Worm (Caenorhabditis elegans) whole organism, young adult: ENCODE results near the gene C12D5.9.

Source experiments
- B0336.3 ChIP-seq: fragments of 200-800 bp; sonication (Bioruptor generic); IDR thresholded peaks from 2 replicates; pipeline ENCODE4 v1.3.6; 2022; ENCODE audit warnings: missing genetic modification characterization, missing compliant biosample characterization
- F22D6.2 ChIP-seq: sonication (generic microtip); optimal IDR thresholded peaks from 2 replicates; lab custom pipeline; 2016; ENCODE audit warnings: mild to moderate bottlenecking, missing genetic modification characterization, missing compliant biosample characterization
- F33H1.4 ChIP-seq: fragments of 200-800 bp; sonication (Bioruptor generic); IDR thresholded peaks from 2 replicates; pipeline ENCODE4 v1.3.6; 2022; ENCODE audit warnings: missing genetic modification reagents, missing genetic modification characterization, missing compliant biosample characterization
- F49E8.2 ChIP-seq: sonication (generic microtip); optimal IDR thresholded peaks from 3 replicates; lab custom pipeline; 2017; ENCODE audit warnings: missing genetic modification characterization, mild to moderate bottlenecking, missing compliant biosample characterization, antibody characterized with exemption, moderate library complexity; ENCODE audit not compliant: insufficient read depth
- F52B5.7 ChIP-seq: sonication (generic microtip); optimal IDR thresholded peaks from 2 replicates; lab custom pipeline; 2016; ENCODE audit warnings: mild to moderate bottlenecking, missing genetic modification characterization, missing compliant biosample characterization
- F57C9.4 ChIP-seq: sonication (generic microtip); optimal IDR thresholded peaks from 2 replicates; lab custom pipeline; 2017; ENCODE audit warnings: mild to moderate bottlenecking, missing genetic modification characterization, missing compliant biosample characterization
- K12H6.12 ChIP-seq: fragments of 200-800 bp; sonication (Bioruptor generic); optimal IDR thresholded peaks from 2 replicates; lab custom pipeline; 2018; ENCODE audit warnings: mild to moderate bottlenecking, missing genetic modification characterization, missing compliant biosample characterization
- ama-1 ChIP-seq, 3 experiments: fragments of 150-350 bp in 1 of 3; sonication (generic microtip) in 2 of 3; optimal IDR thresholded peaks; 2 replicates each; lab custom pipeline; 2014 to 2018; ENCODE audit warnings: missing biosample characterization in 2 of 3, missing genetic modification characterization in 2 of 3, missing genetic modification reagents in 2 of 3
- aptf-3 ChIP-seq: fragments of 200-800 bp; sonication (Bioruptor generic); IDR thresholded peaks from 2 replicates; pipeline ENCODE4 v1.3.6; 2022; ENCODE audit warnings: missing genetic modification characterization, missing compliant biosample characterization
- athp-1 ChIP-seq: sonication (generic microtip); optimal IDR thresholded peaks from 2 replicates; lab custom pipeline; 2017; ENCODE audit warnings: mild to moderate bottlenecking, missing genetic modification characterization, missing compliant biosample characterization
- ccch-3 ChIP-seq: fragments of 200-800 bp; sonication (Bioruptor generic); optimal IDR thresholded peaks from 2 replicates; lab custom pipeline; 2018; ENCODE audit warnings: mild to moderate bottlenecking, missing genetic modification characterization, missing compliant biosample characterization
- cebp-1 ChIP-seq, 2 experiments: fragments of 200-800 bp in 1 of 2; sonication (Bioruptor generic) in 1 of 2; sonication (generic microtip) in 1 of 2; IDR thresholded peaks in 1 of 2; optimal IDR thresholded peaks in 1 of 2; 2 replicates each; pipeline versions ENCODE4 v1.3.6 to Lab custom; 2017 to 2022; ENCODE audit warnings: missing compliant biosample characterization in 2 of 2, missing genetic modification characterization in 2 of 2, mild to moderate bottlenecking in 1 of 2, missing genetic modification reagents in 1 of 2, moderate library complexity in 1 of 2
- cebp-2 ChIP-seq: fragments of 200-800 bp; sonication (Bioruptor generic); IDR thresholded peaks from 2 replicates; pipeline ENCODE4 v1.3.6; 2022; ENCODE audit warnings: missing genetic modification characterization, missing compliant biosample characterization
- ceh-27 ChIP-seq: fragments of 200-800 bp; sonication (Bioruptor generic); optimal IDR thresholded peaks from 2 replicates; lab custom pipeline; 2018; ENCODE audit warnings: mild to moderate bottlenecking, missing genetic modification characterization, moderate library complexity, missing compliant biosample characterization
- dpl-1 ChIP-seq: fragments of 150-350 bp; optimal IDR thresholded peaks from 2 replicates; lab custom pipeline; 2014; ENCODE audit warnings: missing biosample characterization, missing genetic modification reagents, missing genetic modification characterization
- efl-1 ChIP-seq: fragments of 150-350 bp; optimal IDR thresholded peaks from 2 replicates; lab custom pipeline; 2014; ENCODE audit warnings: missing biosample characterization, missing genetic modification reagents, missing genetic modification characterization
- ekl-4 ChIP-seq: fragments of 200-800 bp; sonication (Bioruptor generic); IDR thresholded peaks from 2 replicates; pipeline ENCODE4 v1.3.6; 2022; ENCODE audit warnings: missing genetic modification reagents, missing genetic modification characterization, missing compliant biosample characterization
- hmg-1.2 ChIP-seq: fragments of 200-800 bp; sonication (Bioruptor generic); IDR thresholded peaks from 2 replicates; pipeline ENCODE4 v1.3.6; 2022; ENCODE audit warnings: missing genetic modification reagents, missing genetic modification characterization, missing compliant biosample characterization
- hmg-20 ChIP-seq: fragments of 200-800 bp; sonication (Bioruptor generic); IDR thresholded peaks from 2 replicates; pipeline ENCODE4 v1.3.6; 2022; ENCODE audit warnings: missing genetic modification reagents, missing genetic modification characterization, missing compliant biosample characterization
- hrde-1 ChIP-seq: sonication (generic microtip); optimal IDR thresholded peaks from 2 replicates; lab custom pipeline; 2016; ENCODE audit warnings: missing genetic modification characterization, mild to moderate bottlenecking, missing compliant biosample characterization, moderate library complexity, missing genotype, missing genetic modification reagents, borderline replicate concordance
- hsf-1 ChIP-seq: fragments of 200-800 bp; sonication (Bioruptor generic); IDR thresholded peaks from 2 replicates; pipeline ENCODE4 v1.3.6; 2022; ENCODE audit warnings: missing genetic modification reagents, missing genetic modification characterization, missing compliant biosample characterization
- lag-1 ChIP-seq: fragments of 200-800 bp; sonication (Bioruptor generic); IDR thresholded peaks from 2 replicates; pipeline ENCODE4 v1.3.6; 2022; ENCODE audit warnings: missing genetic modification reagents, missing genetic modification characterization, missing compliant biosample characterization
- lin-35 ChIP-seq, 3 experiments: fragments of 150-350 bp in 2 of 3; sonication (generic microtip) in 1 of 3; optimal IDR thresholded peaks; 2 replicates each; lab custom pipeline; 2014 to 2018; ENCODE audit warnings: missing biosample characterization in 3 of 3, missing genetic modification characterization in 3 of 3, missing genetic modification reagents in 3 of 3
- lin-54 ChIP-seq: fragments of 200-800 bp; sonication (Bioruptor generic); optimal IDR thresholded peaks from 2 replicates; lab custom pipeline; 2018; ENCODE audit warnings: mild to moderate bottlenecking, missing genetic modification characterization, missing compliant biosample characterization
- lir-1 ChIP-seq: fragments of 200-800 bp; sonication (Bioruptor generic); conservative IDR thresholded peaks from 2 replicates; pipeline ENCODE4 v1.3.6; 2022; ENCODE audit warnings: missing genetic modification reagents, missing genetic modification characterization, missing compliant biosample characterization
- madf-6 ChIP-seq: fragments of 200-800 bp; sonication (Bioruptor generic); IDR thresholded peaks from 2 replicates; pipeline ENCODE4 v1.3.6; 2022; ENCODE audit warnings: missing genetic modification reagents, missing genetic modification characterization, missing compliant biosample characterization
- mcd-1 ChIP-seq: fragments of 200-800 bp; sonication (Bioruptor generic); IDR thresholded peaks from 2 replicates; pipeline ENCODE4 v1.3.6; 2022; ENCODE audit warnings: missing genetic modification reagents, missing genetic modification characterization, missing compliant biosample characterization
- mxl-1 ChIP-seq: sonication (generic microtip); optimal IDR thresholded peaks from 2 replicates; lab custom pipeline; 2016; ENCODE audit warnings: missing genetic modification characterization, missing compliant biosample characterization
- nfya-1 ChIP-seq: sonication (generic microtip); optimal IDR thresholded peaks from 2 replicates; lab custom pipeline; 2017; ENCODE audit warnings: antibody characterized with exemption, missing compliant biosample characterization, missing genetic modification characterization, borderline replicate concordance; ENCODE audit not compliant: insufficient read depth
- nfyb-1 ChIP-seq: fragments of 200-800 bp; sonication (Bioruptor generic); IDR thresholded peaks from 2 replicates; pipeline ENCODE4 v1.3.6; 2022; ENCODE audit warnings: missing genetic modification reagents, missing genetic modification characterization, missing compliant biosample characterization
- pbrm-1 ChIP-seq: fragments of 200-800 bp; sonication (Bioruptor generic); IDR thresholded peaks from 2 replicates; pipeline ENCODE4 v1.3.6; 2022; ENCODE audit warnings: missing genetic modification reagents, missing genetic modification characterization, missing compliant biosample characterization
- rcor-1 ChIP-seq: fragments of 200-800 bp; sonication (Bioruptor generic); IDR thresholded peaks from 2 replicates; pipeline ENCODE4 v1.3.6; 2022; ENCODE audit warnings: missing genetic modification reagents, missing genetic modification characterization, missing compliant biosample characterization
- repo-1 ChIP-seq: sonication (generic microtip); optimal IDR thresholded peaks from 2 replicates; lab custom pipeline; 2017; ENCODE audit warnings: mild to moderate bottlenecking, missing genetic modification characterization, missing compliant biosample characterization
- unc-62 ChIP-seq: fragments of 150-350 bp; optimal IDR thresholded peaks from 2 replicates; lab custom pipeline; 2014; ENCODE audit warnings: missing biosample characterization, missing genetic modification reagents, missing genetic modification characterization
- zfh-2 ChIP-seq: fragments of 200-800 bp; sonication (Bioruptor generic); conservative IDR thresholded peaks from 2 replicates; pipeline ENCODE4 v1.3.6; 2022; ENCODE audit warnings: missing genetic modification reagents, missing genetic modification characterization, missing compliant biosample characterization
- ztf-18 ChIP-seq: sonication (generic microtip); optimal IDR thresholded peaks from 2 replicates; lab custom pipeline; 2016; ENCODE audit warnings: missing genotype, mild to moderate bottlenecking, missing genetic modification characterization, missing compliant biosample characterization
- ztf-26 ChIP-seq: sonication (generic microtip); optimal IDR thresholded peaks from 2 replicates; lab custom pipeline; 2017; ENCODE audit warnings: missing genetic modification characterization, missing compliant biosample characterization
- ztf-3 ChIP-seq: fragments of 200-800 bp; sonication (Bioruptor generic); optimal IDR thresholded peaks from 2 replicates; lab custom pipeline; 2018; ENCODE audit warnings: mild to moderate bottlenecking, missing genetic modification characterization, missing compliant biosample characterization

The C12D5.9 gene

DNA sequence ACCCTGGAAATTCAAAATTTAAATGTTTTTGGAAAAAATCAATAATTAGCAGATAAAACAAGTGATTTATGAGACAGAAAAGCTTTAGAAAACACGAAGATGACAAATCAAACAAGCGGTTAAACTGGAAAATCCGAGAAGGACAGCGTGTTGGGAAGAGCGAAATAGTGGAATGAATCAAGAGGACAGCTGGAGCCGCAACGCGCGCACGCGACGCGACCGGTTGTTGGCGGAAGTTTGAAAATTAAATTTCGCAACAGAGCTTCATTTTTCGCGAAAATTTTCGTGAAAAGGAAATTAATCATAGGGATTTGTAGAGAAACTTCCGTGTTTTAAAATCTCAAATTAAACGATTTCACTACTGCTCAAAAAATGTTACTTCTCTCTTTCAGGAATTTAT is 45.1 kb upstream of the C12D5.9 start, which contains the start of gene clic-1 (continued):
- TF ChIP-seq efl-1 (GFP tag; lab: Kevin White, UChicago) = peak; percentile 82
- peak; percentile 24 for TF ChIP-seq ceh-27 (GFP tag; lab: Kevin White, UChicago)
- peak; percentile 62 for TF ChIP-seq dpl-1 (GFP tag; lab: Kevin White, UChicago)
- TF ChIP-seq F49E8.2 (tag; lab: Kevin White, UChicago) = no peak
- TF ChIP-seq repo-1 (tag; lab: Kevin White, UChicago) = no peak
- no peak for TF ChIP-seq ztf-3 (GFP tag; lab: Kevin White, UChicago)
- TF ChIP-seq hmg-1.2 (GFP tag; lab: Robert Waterston, UW) = peak; percentile 14; the same call in 1 of the 2 replicates
- TF ChIP-seq lin-35 (GFP tag; optimal IDR thresholded peaks at IDR 0.05; lab: Kevin White, UChicago) = peak in 1 of 3 experiments; percentile 86
- no peak for TF ChIP-seq F57C9.4
- TF ChIP-seq F33H1.4 (GFP tag; lab: Robert Waterston, UW) = peak; percentile 14; the same call in 1 of the 2 replicates
- TF ChIP-seq lin-54 (GFP tag; lab: Kevin White, UChicago) = peak; percentile 91
- no peak for TF ChIP-seq F22D6.2
- TF ChIP-seq hmg-20 (GFP tag; lab: Robert Waterston, UW) = no peak
- peak; percentile 69 for TF ChIP-seq cebp-1 (GFP tag; IDR thresholded peaks at IDR 0.05; lab: Robert Waterston, UW)
- TF ChIP-seq cebp-1 (tag; optimal IDR thresholded peaks at IDR 0.05; lab: Kevin White, UChicago) = peak; percentile 94
- TF ChIP-seq ztf-18 (tag; lab: Kevin White, UChicago) = no peak
- no peak for TF ChIP-seq ztf-26 (tag; lab: Kevin White, UChicago)

DNA sequence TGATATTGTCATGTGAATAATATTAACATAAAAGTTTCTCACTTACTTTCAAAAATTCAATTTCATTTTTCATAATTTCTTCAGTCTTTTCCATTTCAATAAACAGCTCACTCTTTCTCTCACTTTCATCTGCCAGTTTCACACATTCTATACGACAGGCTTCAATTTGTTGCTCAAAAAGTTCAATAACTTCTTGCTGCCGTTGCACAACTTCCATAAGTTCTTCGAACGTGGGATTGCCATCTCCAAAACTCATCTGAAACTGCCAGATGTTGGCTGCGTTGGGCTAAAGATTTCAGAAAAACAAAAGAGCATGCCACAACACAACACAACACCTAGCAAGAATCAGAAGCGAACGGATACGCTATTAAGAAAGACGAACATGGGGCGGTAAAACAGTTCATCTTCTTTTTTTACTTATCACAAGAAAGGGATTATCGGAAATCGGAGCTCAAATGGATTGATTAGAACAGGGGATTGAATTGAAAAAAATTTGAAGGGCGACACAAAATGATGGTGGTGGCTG is 43.5 kb upstream of the C12D5.9 start:
- TF ChIP-seq lag-1 (GFP tag; lab: Robert Waterston, UW) = no peak
- 0 out of 2 replicates have a peak, but pooled peaks have one; percentile 12 for TF ChIP-seq mcd-1 (GFP tag; lab: Robert Waterston, UW)
- 0 out of 2 replicates have a peak, but pooled peaks have one; percentile 77 for TF ChIP-seq cebp-2
- TF ChIP-seq F52B5.7 (tag; lab: Kevin White, UChicago) = peak; percentile 9
- peak; percentile 49 for TF ChIP-seq athp-1
- TF ChIP-seq K12H6.12 (tag; lab: Kevin White, UChicago) = no peak
- TF ChIP-seq nfya-1 = no peak
- no peak for TF ChIP-seq lir-1 (GFP tag; lab: Robert Waterston, UW)
- peak; percentile 58 for TF ChIP-seq nfyb-1 (GFP tag; lab: Robert Waterston, UW)
- TF ChIP-seq rcor-1 (GFP tag; lab: Robert Waterston, UW) = no peak
- 0 out of 2 replicates have a peak, but pooled peaks have one; percentile 15 for TF ChIP-seq aptf-3 (GFP tag; lab: Robert Waterston, UW)
- TF ChIP-seq ekl-4 (GFP tag; lab: Robert Waterston, UW) = peak; percentile 60; the same call in 1 of the 2 replicates
- peak; percentile 67; the same call in 1 of the 2 replicates for TF ChIP-seq hsf-1 (GFP tag; lab: Robert Waterston, UW)
- peak; percentile 38 for TF ChIP-seq hrde-1
- TF ChIP-seq mxl-1 (tag; lab: Kevin White, UChicago) = peak; percentile 26
- TF ChIP-seq zfh-2 (GFP tag; lab: Robert Waterston, UW) = no peak
- peak; percentile 31 for TF ChIP-seq F49E8.2 (tag; lab: Kevin White, UChicago)
- TF ChIP-seq unc-62 (GFP tag; lab: Kevin White, UChicago) = no peak
- TF ChIP-seq madf-6 = peak; percentile 42; the same call in 1 of the 2 replicates
- TF ChIP-seq ama-1 (optimal IDR thresholded peaks at IDR 0.05; lab: Kevin White, UChicago) = no peak
- TF ChIP-seq ama-1 (GFP tag; optimal IDR thresholded peaks at IDR 0.05; lab: Kevin White, UChicago) = peak in 1 of 2 experiments; percentile 43
- peak; percentile 26 for TF ChIP-seq lin-54 (GFP tag; lab: Kevin White, UChicago)
- TF ChIP-seq efl-1 (GFP tag; lab: Kevin White, UChicago) = no peak
- peak; percentile 80 for TF ChIP-seq B0336.3 (GFP tag; lab: Robert Waterston, UW)
- no peak for TF ChIP-seq ccch-3 (GFP tag; lab: Kevin White, UChicago)
- TF ChIP-seq pbrm-1 (GFP tag; lab: Robert Waterston, UW) = 0 out of 2 replicates have a peak, but pooled peaks have one; percentile 32
